Fruit fly (Drosophila melanogaster): ENCODE results near the gene CG46440.

- TF ChIP-seq CTCF (optimal IDR thresholded peaks at IDR 0.05) = no peak
- no peak for TF ChIP-seq CG8478 (optimal IDR thresholded peaks at IDR 0.05)
Observed at dm6 chrX:15822363-15822762, 35.3 kb downstream of the CG46440 start.
